Fruit fly (Drosophila melanogaster) whole organism, adult: ENCODE results near the gene APP-BP1.

Experiments
- CG11617 ChIP-seq: fragments of 200-800 bp; sonication (Bioruptor generic); optimal IDR thresholded peaks from 2 replicates; lab custom pipeline; 2017; ENCODE audit warnings: mild to moderate bottlenecking, missing biosample characterization, missing genetic modification reagents, missing genetic modification characterization
- CG12768 ChIP-seq: fragments of 200-800 bp; sonication (Bioruptor generic); optimal IDR thresholded peaks from 2 replicates; lab custom pipeline; 2017; ENCODE audit warnings: missing biosample characterization, missing genetic modification characterization, mild to moderate bottlenecking, moderate library complexity, missing genetic modification reagents
- Clk ChIP-seq: fragments of 200-800 bp; sonication (Bioruptor generic); optimal IDR thresholded peaks from 2 replicates; lab custom pipeline; 2017; ENCODE audit warnings: missing biosample characterization, missing genetic modification characterization
- bab1 ChIP-seq: fragments of 200-800 bp; sonication (Bioruptor generic); optimal IDR thresholded peaks from 3 replicates; lab custom pipeline; 2019; ENCODE audit warnings: missing biosample characterization, mild to moderate bottlenecking, missing genetic modification characterization, moderate library complexity
- tj ChIP-seq: fragments of 200-800 bp; sonication (Bioruptor generic); optimal IDR thresholded peaks from 3 replicates; lab custom pipeline; 2017; ENCODE audit warnings: missing biosample characterization, mild to moderate bottlenecking, missing genetic modification characterization, moderate library complexity
- toe ChIP-seq: fragments of 200-800 bp; sonication (Bioruptor generic); optimal IDR thresholded peaks from 2 replicates; lab custom pipeline; 2016; ENCODE audit warnings: missing biosample characterization, missing genetic modification characterization

- TF ChIP-seq CG12768 (GFP tag; lab: Kevin White, UChicago) = peak; percentile 92
- peak; percentile 48 for TF ChIP-seq bab1 (GFP tag; lab: Kevin White, UChicago)
- TF ChIP-seq Clk (GFP tag; lab: Kevin White, UChicago) = no peak
- peak; percentile 37 for TF ChIP-seq tj (GFP tag; lab: Kevin White, UChicago)
- TF ChIP-seq toe (GFP tag; lab: Kevin White, UChicago) = no peak
- TF ChIP-seq CG11617 (GFP tag; lab: Kevin White, UChicago) = peak; percentile 58
These were observed 15.3 kb downstream of the APP-BP1 start, which contains the start of gene Sod1 for dm6 chr3L:11113198-11114197.
